Fruit fly (Drosophila melanogaster) whole organism, prepupa: ENCODE results near the gene lz.

Experiments
- CG11294 ChIP-seq: fragments of 200-800 bp; sonication (Bioruptor generic); IDR thresholded peaks from 2 replicates; pipeline ENCODE4 v1.3.6; 2022; ENCODE audit warnings: missing biosample characterization, missing genetic modification characterization
- Gug ChIP-seq: fragments of 200-800 bp; sonication (Bioruptor generic); IDR thresholded peaks from 2 replicates; pipeline ENCODE4 v1.3.6; 2022; ENCODE audit warnings: missing biosample characterization, missing genetic modification characterization
- acj6 ChIP-seq: fragments of 200-800 bp; sonication (Bioruptor generic); optimal IDR thresholded peaks from 3 replicates; lab custom pipeline; 2016; ENCODE audit warnings: missing biosample characterization, missing genetic modification characterization

DNA sequence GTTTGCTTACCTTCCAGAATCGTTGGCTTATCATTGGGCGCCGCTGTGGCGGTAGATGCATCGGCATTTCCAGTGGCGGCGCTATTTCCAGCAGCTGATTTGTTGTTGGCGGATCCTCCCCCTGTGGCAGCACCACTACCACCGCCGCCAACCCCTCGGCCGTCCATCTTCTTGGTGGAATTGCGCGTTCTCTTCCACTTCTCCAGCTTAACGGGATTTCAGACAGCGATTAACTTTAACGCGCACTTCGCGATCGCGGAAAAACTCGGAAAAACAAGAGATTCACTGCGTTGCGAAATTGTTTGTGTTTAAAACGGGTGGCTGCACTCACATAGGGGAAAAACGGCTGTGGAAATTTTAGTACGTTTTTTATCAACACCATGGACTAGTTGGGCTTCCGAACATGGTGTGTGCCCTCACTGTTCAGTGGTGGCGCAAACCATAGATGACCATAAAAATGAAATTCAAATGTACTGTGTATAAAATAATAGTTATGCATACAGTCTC lies 1.6 kb upstream of the lz start, which contains the start of gene c11.1:
- no peak for TF ChIP-seq CG11294 (GFP tag; lab: Robert Waterston, UW)
- TF ChIP-seq acj6: no peak
- TF ChIP-seq Gug (GFP tag; lab: Robert Waterston, UW): no peak
